Worm (Caenorhabditis elegans) whole organism, L4 larva: ENCODE measurements around the gene srn-1.

Source experiments
- D1046.2 ChIP-seq: fragments of 200-800 bp; sonication (Bioruptor generic); IDR thresholded peaks from 2 replicates; pipeline ENCODE4 v1.3.6; 2022; ENCODE audit warnings: missing genetic modification characterization, missing compliant biosample characterization
- F10B5.3 ChIP-seq: sonication (generic microtip); optimal IDR thresholded peaks from 2 replicates; lab custom pipeline; 2016; ENCODE audit warnings: mild to moderate bottlenecking, missing genetic modification characterization, missing compliant biosample characterization
- T20F7.1 ChIP-seq: fragments of 200-800 bp; sonication (Bioruptor generic); optimal IDR thresholded peaks from 2 replicates; lab custom pipeline; 2018; ENCODE audit warnings: mild to moderate bottlenecking, missing genetic modification characterization, missing compliant biosample characterization
- T26A8.4 ChIP-seq: fragments of 200-800 bp; sonication (Bioruptor generic); IDR thresholded peaks from 2 replicates; pipeline ENCODE4 v1.3.6; 2022; ENCODE audit warnings: missing genetic modification characterization, missing compliant biosample characterization
- Y5F2A.4 ChIP-seq: fragments of 200-800 bp; sonication (Bioruptor generic); optimal IDR thresholded peaks from 2 replicates; lab custom pipeline; 2018; ENCODE audit warnings: mild to moderate bottlenecking, missing genetic modification characterization, missing compliant biosample characterization
- ZK546.5 ChIP-seq, 2 experiments: sonication (generic microtip); optimal IDR thresholded peaks; 2 replicates each; lab custom pipeline; 2017; ENCODE audit warnings: missing biosample characterization in 2 of 2, missing genetic modification characterization in 2 of 2
- ama-1 ChIP-seq: fragments of 150-350 bp; optimal IDR thresholded peaks from 2 replicates; lab custom pipeline; 2014; ENCODE audit warnings: inconsistent platforms, mixed read lengths
- arid-1 ChIP-seq: fragments of 200-800 bp; sonication (Bioruptor generic); conservative IDR thresholded peaks from 2 replicates; pipeline ENCODE4 v1.3.6; 2022; ENCODE audit warnings: missing genetic modification reagents, missing genetic modification characterization, missing compliant biosample characterization
- ceh-28 ChIP-seq: fragments of 150-350 bp; optimal IDR thresholded peaks from 2 replicates; lab custom pipeline; 2014; ENCODE audit warnings: missing biosample characterization, missing genetic modification reagents, missing genetic modification characterization
- ceh-44 ChIP-seq: fragments of 200-800 bp; sonication (Bioruptor generic); IDR thresholded peaks from 2 replicates; pipeline ENCODE4 v1.3.6; 2022; ENCODE audit warnings: missing genetic modification reagents, missing genetic modification characterization, missing compliant biosample characterization
- cey-2 ChIP-seq: sonication (generic microtip); optimal IDR thresholded peaks from 3 replicates; lab custom pipeline; 2017; ENCODE audit warnings: missing genetic modification characterization, mild to moderate bottlenecking, missing compliant biosample characterization, antibody characterized with exemption, borderline replicate concordance; ENCODE audit not compliant: insufficient read depth
- daf-16 ChIP-seq, 3 experiments: sonication (generic microtip); optimal IDR thresholded peaks; 2 replicates each; lab custom pipeline; 2016 to 2017; ENCODE audit warnings: missing genetic modification characterization in 3 of 3, missing genetic modification reagents in 3 of 3, mild to moderate bottlenecking in 2 of 3, missing compliant biosample characterization in 2 of 3, missing biosample characterization in 1 of 3, moderate library complexity in 1 of 3
- daf-19 ChIP-seq: fragments of 200-800 bp; sonication (Bioruptor generic); conservative IDR thresholded peaks from 2 replicates; pipeline ENCODE4 v1.3.6; 2022; ENCODE audit warnings: missing genetic modification characterization, missing compliant biosample characterization
- daf-8 ChIP-seq: fragments of 200-800 bp; sonication (Bioruptor generic); IDR thresholded peaks from 2 replicates; pipeline ENCODE4 v1.3.6; 2022; ENCODE audit warnings: missing genetic modification characterization, missing compliant biosample characterization
- dmd-6 ChIP-seq: fragments of 200-800 bp; sonication (Bioruptor generic); IDR thresholded peaks from 2 replicates; pipeline ENCODE4 v1.3.6; 2022; ENCODE audit warnings: missing genetic modification reagents, missing genetic modification characterization, missing compliant biosample characterization
- dpl-1 ChIP-seq: fragments of 150-350 bp; optimal IDR thresholded peaks from 2 replicates; lab custom pipeline; 2014; ENCODE audit warnings: missing biosample characterization, missing genetic modification reagents, missing genetic modification characterization
- duxl-1 ChIP-seq: sonication (generic microtip); optimal IDR thresholded peaks from 2 replicates; lab custom pipeline; 2016; ENCODE audit warnings: mild to moderate bottlenecking, missing genetic modification characterization, moderate library complexity, missing compliant biosample characterization; ENCODE audit not compliant: poor library complexity
- dve-1 ChIP-seq: sonication (generic microtip); optimal IDR thresholded peaks from 2 replicates; lab custom pipeline; 2017; ENCODE audit warnings: antibody characterized with exemption, mild to moderate bottlenecking, missing genetic modification characterization, missing compliant biosample characterization; ENCODE audit not compliant: insufficient read depth
- fkh-10 ChIP-seq: fragments of 150-350 bp; optimal IDR thresholded peaks from 2 replicates; lab custom pipeline; 2014; ENCODE audit warnings: missing biosample characterization, missing genetic modification reagents, missing genetic modification characterization
- gei-8 ChIP-seq: fragments of 200-800 bp; sonication (Bioruptor generic); optimal IDR thresholded peaks from 2 replicates; lab custom pipeline; 2018; ENCODE audit warnings: mild to moderate bottlenecking, missing genetic modification characterization, missing compliant biosample characterization
- hlh-30 ChIP-seq: sonication (generic microtip); optimal IDR thresholded peaks from 2 replicates; lab custom pipeline; 2017; ENCODE audit warnings: antibody characterized with exemption, mild to moderate bottlenecking, missing genetic modification characterization, missing compliant biosample characterization; ENCODE audit not compliant: insufficient read depth
- lim-7 ChIP-seq: fragments of 200-800 bp; sonication (Bioruptor generic); IDR thresholded peaks from 2 replicates; pipeline ENCODE4 v1.3.6; 2022; ENCODE audit warnings: missing genetic modification characterization, missing compliant biosample characterization
- lin-15B ChIP-seq: fragments of 150-350 bp; sonication (generic microtip); optimal IDR thresholded peaks from 3 replicates; lab custom pipeline; 2014; ENCODE audit warnings: missing biosample characterization, missing genetic modification characterization
- lin-29 ChIP-seq: fragments of 200-800 bp; sonication (Bioruptor generic); IDR thresholded peaks from 2 replicates; pipeline ENCODE4 v1.3.6; 2022; ENCODE audit warnings: missing genetic modification reagents, missing genetic modification characterization, missing compliant biosample characterization
- lsy-2 ChIP-seq, 2 experiments: fragments of 150-350 bp in 1 of 2; sonication (generic microtip) in 1 of 2; optimal IDR thresholded peaks; 2 replicates each; lab custom pipeline; 2014 to 2017; ENCODE audit warnings: missing biosample characterization in 2 of 2, missing genetic modification characterization in 2 of 2
- mdl-1 ChIP-seq, 2 experiments: fragments of 150-350 bp in 1 of 2; sonication (generic microtip) in 1 of 2; optimal IDR thresholded peaks; 2 replicates each; lab custom pipeline; 2014 to 2017; ENCODE audit warnings: missing biosample characterization in 2 of 2, missing genetic modification characterization in 2 of 2
- mdt-29 ChIP-seq: fragments of 200-800 bp; sonication (Bioruptor generic); IDR thresholded peaks from 2 replicates; pipeline ENCODE4 v1.3.6; 2022; ENCODE audit warnings: missing genetic modification reagents, missing genetic modification characterization, missing compliant biosample characterization
- mep-1 ChIP-seq: fragments of 150-350 bp; sonication (generic microtip); optimal IDR thresholded peaks from 3 replicates; lab custom pipeline; 2014; ENCODE audit warnings: missing biosample characterization, missing genetic modification characterization
- mes-2 ChIP-seq: sonication (generic microtip); optimal IDR thresholded peaks from 2 replicates; lab custom pipeline; 2016; ENCODE audit warnings: missing genotype, mild to moderate bottlenecking, missing genetic modification characterization, missing compliant biosample characterization; ENCODE audit not compliant: poor library complexity, severe bottlenecking
- nhr-102 ChIP-seq: sonication (generic microtip); optimal IDR thresholded peaks from 2 replicates; lab custom pipeline; 2016; ENCODE audit warnings: mild to moderate bottlenecking, missing genetic modification characterization, moderate library complexity, missing compliant biosample characterization
- nhr-25 ChIP-seq: sonication (generic microtip); optimal IDR thresholded peaks from 2 replicates; lab custom pipeline; 2017; ENCODE audit warnings: missing genetic modification characterization, mild to moderate bottlenecking, missing compliant biosample characterization, antibody characterized with exemption, moderate library complexity, borderline replicate concordance; ENCODE audit not compliant: insufficient read depth
- nhr-28 ChIP-seq: fragments of 150-350 bp; optimal IDR thresholded peaks from 2 replicates; lab custom pipeline; 2014; ENCODE audit warnings: missing biosample characterization, missing genetic modification characterization
- nhr-6 ChIP-seq: fragments of 150-350 bp; optimal IDR thresholded peaks from 2 replicates; lab custom pipeline; 2014; ENCODE audit warnings: missing biosample characterization, missing genetic modification characterization
- nhr-76 ChIP-seq: fragments of 150-350 bp; optimal IDR thresholded peaks from 2 replicates; lab custom pipeline; 2014; ENCODE audit warnings: missing biosample characterization, missing genetic modification characterization
- php-3 ChIP-seq: fragments of 200-800 bp; sonication (Bioruptor generic); IDR thresholded peaks from 2 replicates; pipeline ENCODE4 v1.3.6; 2022; ENCODE audit warnings: missing genetic modification reagents, missing genetic modification characterization, missing compliant biosample characterization
- pqm-1 ChIP-seq: sonication (generic microtip); optimal IDR thresholded peaks from 2 replicates; lab custom pipeline; 2017; ENCODE audit warnings: missing biosample characterization, missing genetic modification characterization
- saeg-2 ChIP-seq: fragments of 200-800 bp; sonication (Bioruptor generic); IDR thresholded peaks from 2 replicates; pipeline ENCODE4 v1.3.6; 2022; ENCODE audit warnings: missing genetic modification reagents, missing genetic modification characterization, missing compliant biosample characterization
- spr-1 ChIP-seq: sonication (generic microtip); optimal IDR thresholded peaks from 2 replicates; lab custom pipeline; 2016; ENCODE audit warnings: mild to moderate bottlenecking, missing genetic modification characterization, missing compliant biosample characterization
- spr-3 ChIP-seq: fragments of 200-800 bp; sonication (Bioruptor generic); optimal IDR thresholded peaks from 2 replicates; lab custom pipeline; 2018; ENCODE audit warnings: mild to moderate bottlenecking, missing genetic modification characterization, missing compliant biosample characterization
- unc-39 ChIP-seq: sonication (generic microtip); optimal IDR thresholded peaks from 2 replicates; lab custom pipeline; 2017; ENCODE audit warnings: missing biosample characterization, missing genetic modification characterization
- vab-7 ChIP-seq: fragments of 200-800 bp; sonication (Bioruptor generic); IDR thresholded peaks from 2 replicates; pipeline ENCODE4 v1.3.6; 2022; ENCODE audit warnings: missing genetic modification reagents, missing genetic modification characterization, missing compliant biosample characterization
- zfp-2 ChIP-seq: sonication (generic microtip); optimal IDR thresholded peaks from 2 replicates; lab custom pipeline; 2016; ENCODE audit warnings: mild to moderate bottlenecking, missing genetic modification characterization, missing compliant biosample characterization

srn-1 gene

DNA sequence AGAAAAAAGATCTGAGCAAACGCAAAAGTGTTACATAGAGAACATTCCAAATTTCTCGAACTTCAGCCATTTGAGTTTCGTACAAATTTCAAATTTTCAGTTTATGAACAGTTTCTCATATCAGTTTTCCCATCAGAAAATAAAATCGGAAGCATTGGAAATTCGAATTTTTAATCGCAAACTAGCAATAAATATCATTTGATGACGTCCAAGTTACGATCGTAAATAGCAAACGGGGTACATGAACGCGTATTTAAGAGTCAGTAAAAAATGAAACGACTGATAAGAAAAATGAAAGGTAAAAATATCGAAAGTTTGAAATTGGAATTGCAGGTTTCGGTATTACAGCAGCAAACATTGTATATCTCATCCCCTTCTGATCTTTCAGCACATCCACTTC, 5.1 kb upstream of the srn-1 start:
- TF ChIP-seq vab-7 (no peak), lim-7 (no peak), lin-29 (GFP tag; lab: Robert Waterston, UW) (no peak), nhr-76 (tag; lab: Kevin White, UChicago) (no peak), php-3 (GFP tag; lab: Robert Waterston, UW) (peak; percentile 93), zfp-2 (tag; lab: Kevin White, UChicago) (no peak), mep-1 (no peak), lsy-2 (tag; optimal IDR thresholded peaks at IDR 0.05; lab: Kevin White, UChicago) (no peak), nhr-25 (tag; lab: Kevin White, UChicago) (no peak), ama-1 (lab: Kevin White, UChicago) (no peak), saeg-2 (no peak), ZK546.5 (tag; optimal IDR thresholded peaks at IDR 0.05; lab: Kevin White, UChicago) (no peak), mes-2 (tag; lab: Kevin White, UChicago) (no peak), unc-39 (no peak), gei-8 (GFP tag; lab: Kevin White, UChicago) (no peak), mdl-1 (tag; optimal IDR thresholded peaks at IDR 0.05; lab: Kevin White, UChicago) (no peak), dve-1 (tag; lab: Kevin White, UChicago) (peak; percentile 52), fkh-10 (GFP tag; lab: Kevin White, UChicago) (no peak), nhr-28 (tag; lab: Kevin White, UChicago) (peak; percentile 7), duxl-1 (no peak), cey-2 (tag; lab: Kevin White, UChicago) (no peak), daf-19 (GFP tag; lab: Robert Waterston, UW) (no peak), spr-1 (tag; lab: Kevin White, UChicago) (no peak), dmd-6 (GFP tag; lab: Robert Waterston, UW) (peak; percentile 30; the same call in 1 of the 2 replicates), daf-8 (GFP tag; lab: Robert Waterston, UW) (no peak), D1046.2 (no peak), nhr-102 (tag; lab: Kevin White, UChicago) (no peak), spr-3 (no peak), Y5F2A.4 (GFP tag; lab: Kevin White, UChicago) (no peak), hlh-30 (tag; lab: Kevin White, UChicago) (no peak), F10B5.3 (no peak), T20F7.1 (GFP tag; lab: Kevin White, UChicago) (no peak), ceh-44 (no peak), lin-15B (tag; lab: Kevin White, UChicago) (no peak), mdt-29 (GFP tag; lab: Robert Waterston, UW) (no peak), nhr-6 (tag; lab: Kevin White, UChicago) (no peak), arid-1 (no peak), daf-16 (GFP tag; optimal IDR thresholded peaks at IDR 0.05; lab: Kevin White, UChicago) (no peak), daf-16 (tag; optimal IDR thresholded peaks at IDR 0.05; lab: Kevin White, UChicago) (peak; percentile 65), pqm-1 (tag; lab: Kevin White, UChicago) (peak; percentile 54), dpl-1 (no peak), ceh-28 (tag; lab: Kevin White, UChicago) (no peak), T26A8.4 (GFP tag; lab: Robert Waterston, UW) (no peak)
- TF ChIP-seq, all 104 proteins: peak for 6
